Worm (Caenorhabditis elegans) whole organism, L2 larva: ENCODE results near the gene K10D6.3.

Experiments used
- ZK546.5 ChIP-seq: sonication (generic microtip); optimal IDR thresholded peaks from 2 replicates; lab custom pipeline; 2017; ENCODE audit warnings: missing biosample characterization, missing genetic modification characterization
- fos-1 ChIP-seq: fragments of 150-350 bp; optimal IDR thresholded peaks from 2 replicates; lab custom pipeline; 2014; ENCODE audit warnings: missing biosample characterization, missing genetic modification characterization
- lsy-2 ChIP-seq, 2 experiments: fragments of 150-350 bp in 1 of 2; sonication (generic microtip) in 1 of 2; optimal IDR thresholded peaks; 2 replicates each; lab custom pipeline; 2014 to 2017; ENCODE audit warnings: missing biosample characterization in 2 of 2, missing genetic modification characterization in 2 of 2
- nhr-25 ChIP-seq: fragments of 150-350 bp; sonication (generic microtip); optimal IDR thresholded peaks from 3 replicates; lab custom pipeline; 2014; ENCODE audit warnings: missing biosample characterization, missing genetic modification characterization
- unc-39 ChIP-seq: fragments of 150-350 bp; optimal IDR thresholded peaks from 2 replicates; lab custom pipeline; 2014; ENCODE audit warnings: missing biosample characterization, missing genetic modification characterization
- zag-1 ChIP-seq: fragments of 150-350 bp; optimal IDR thresholded peaks from 2 replicates; lab custom pipeline; 2014; ENCODE audit warnings: missing biosample characterization, missing genetic modification characterization

DNA sequence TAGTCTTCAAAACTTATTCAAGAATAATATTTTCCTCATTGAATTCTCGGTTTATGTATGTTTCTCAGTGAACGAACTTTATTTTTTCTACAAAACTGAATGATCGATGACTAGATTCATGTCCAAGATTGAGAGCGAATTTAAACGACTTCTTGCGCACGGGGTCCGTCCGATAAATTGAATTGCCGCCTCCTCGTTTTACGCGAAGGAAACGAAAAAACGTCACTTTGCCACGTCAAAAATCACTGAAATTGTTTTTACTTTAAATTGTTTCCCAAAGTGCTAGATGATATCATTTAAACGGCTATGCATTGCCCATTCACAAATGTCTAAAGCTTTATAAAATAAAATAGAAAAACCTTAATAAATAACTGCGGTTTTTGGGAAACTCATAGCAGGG is 32.7 kb upstream of the K10D6.3 start:
- TF ChIP-seq lsy-2 (tag; optimal IDR thresholded peaks at IDR 0.05; lab: Kevin White, UChicago), result no peak
- no peak for TF ChIP-seq fos-1 (tag; lab: Kevin White, UChicago)
- no peak for TF ChIP-seq ZK546.5
- TF ChIP-seq nhr-25 (tag; lab: Kevin White, UChicago), result no peak
- no peak for TF ChIP-seq zag-1
- TF ChIP-seq unc-39 (tag; lab: Kevin White, UChicago), result no peak
